Worm (Caenorhabditis elegans) whole organism, L1 larva: ENCODE results near the gene C26D10.7.

Experiments used
- aha-1 ChIP-seq: fragments of 150-350 bp; optimal IDR thresholded peaks from 2 replicates; lab custom pipeline; 2014; ENCODE audit warnings: missing biosample characterization, missing genetic modification characterization
- ceh-90 ChIP-seq: sonication (generic microtip); optimal IDR thresholded peaks from 2 replicates; lab custom pipeline; 2016; ENCODE audit warnings: missing genetic modification characterization, missing compliant biosample characterization
- dpl-1 ChIP-seq, 3 experiments: fragments of 150-350 bp in 2 of 3; sonication (generic microtip) in 1 of 3; optimal IDR thresholded peaks; 2 replicates each; lab custom pipeline; 2014 to 2017; ENCODE audit warnings: missing biosample characterization in 3 of 3, missing genetic modification characterization in 3 of 3, missing genetic modification reagents in 3 of 3
- fkh-10 ChIP-seq: sonication (generic microtip); optimal IDR thresholded peaks from 2 replicates; lab custom pipeline; 2017; ENCODE audit warnings: missing biosample characterization, missing genetic modification reagents, missing genetic modification characterization
- lin-13 ChIP-seq: fragments of 150-350 bp; optimal IDR thresholded peaks from 2 replicates; lab custom pipeline; 2014; ENCODE audit warnings: missing biosample characterization, missing genetic modification reagents, missing genetic modification characterization
- mdl-1 ChIP-seq, 2 experiments: fragments of 150-350 bp; optimal IDR thresholded peaks; 2 replicates each; lab custom pipeline; 2014 to 2017; ENCODE audit warnings: missing biosample characterization in 2 of 2, missing genetic modification characterization in 2 of 2, inconsistent platforms in 1 of 2
- nhr-11 ChIP-seq: fragments of 150-350 bp; optimal IDR thresholded peaks from 2 replicates; lab custom pipeline; 2014; ENCODE audit warnings: missing biosample characterization, missing genetic modification characterization
- nhr-237 ChIP-seq: fragments of 150-350 bp; optimal IDR thresholded peaks from 2 replicates; lab custom pipeline; 2014; ENCODE audit warnings: missing biosample characterization, missing genetic modification characterization
- nhr-28 ChIP-seq: fragments of 150-350 bp; optimal IDR thresholded peaks from 2 replicates; lab custom pipeline; 2014; ENCODE audit warnings: missing biosample characterization, missing genetic modification characterization
- pax-3 ChIP-seq: fragments of 200-800 bp; sonication (Bioruptor generic); optimal IDR thresholded peaks from 2 replicates; lab custom pipeline; 2018; ENCODE audit warnings: mild to moderate bottlenecking, missing genetic modification characterization, moderate library complexity, missing compliant biosample characterization
- rnt-1 ChIP-seq: sonication (generic microtip); optimal IDR thresholded peaks from 2 replicates; lab custom pipeline; 2016; ENCODE audit warnings: mild to moderate bottlenecking, missing genetic modification characterization, moderate library complexity, missing compliant biosample characterization
- tbx-2 ChIP-seq: sonication (generic microtip); optimal IDR thresholded peaks from 2 replicates; lab custom pipeline; 2016; ENCODE audit warnings: missing genetic modification characterization, missing compliant biosample characterization
- zag-1 ChIP-seq: fragments of 150-350 bp; optimal IDR thresholded peaks from 2 replicates; lab custom pipeline; 2014; ENCODE audit warnings: missing biosample characterization, missing genetic modification characterization

- TF ChIP-seq fkh-10 (GFP tag; lab: Kevin White, UChicago) (no peak), aha-1 (tag; lab: Kevin White, UChicago) (no peak), nhr-237 (tag; lab: Kevin White, UChicago) (no peak), lin-13 (GFP tag; lab: Kevin White, UChicago) (no peak), nhr-28 (tag; lab: Kevin White, UChicago) (no peak), pax-3 (tag; lab: Kevin White, UChicago) (no peak), rnt-1 (no peak), nhr-11 (no peak), ceh-90 (tag; lab: Kevin White, UChicago) (no peak), dpl-1 (GFP tag; optimal IDR thresholded peaks at IDR 0.05; lab: Kevin White, UChicago) (no peak), tbx-2 (no peak), zag-1 (no peak), mdl-1 (tag; optimal IDR thresholded peaks at IDR 0.05; lab: Kevin White, UChicago) (no peak)
Observed at ce11 chrII:8370194-8370593, 36.5 kb downstream of the C26D10.7 start.
